Fruit fly (Drosophila melanogaster) whole organism, embryonic: ENCODE results near the gene CG18265.

Experiments
- ATbp ChIP-seq: fragments of 200-800 bp; sonication (Bioruptor generic); optimal IDR thresholded peaks from 2 replicates; lab custom pipeline; 2017; ENCODE audit warnings: missing biosample characterization, mild to moderate bottlenecking, missing genetic modification characterization, missing genetic modification reagents
- Awh ChIP-seq: fragments of 200-800 bp; sonication (Bioruptor generic); IDR thresholded peaks from 2 replicates; pipeline ENCODE4, ENCODE4 v1.3.6; 2022; ENCODE audit warnings: missing biosample characterization, missing genetic modification characterization
- CG10321 ChIP-seq: fragments of 200-800 bp; sonication (Bioruptor generic); IDR thresholded peaks from 2 replicates; pipeline ENCODE4 v1.3.6; 2022; ENCODE audit warnings: missing biosample characterization, missing genetic modification characterization
- CG10959 ChIP-seq: fragments of 200-800 bp; sonication (Bioruptor generic); IDR thresholded peaks from 2 replicates; pipeline ENCODE4 v1.3.6; 2022; ENCODE audit warnings: missing biosample characterization, missing genetic modification characterization
- CG11696 ChIP-seq: fragments of 200-800 bp; sonication (Bioruptor generic); IDR thresholded peaks from 2 replicates; pipeline ENCODE4 v1.3.6; 2022; ENCODE audit warnings: missing biosample characterization, missing genetic modification characterization
- CG12071 ChIP-seq: fragments of 200-800 bp; sonication (Bioruptor generic); optimal IDR thresholded peaks from 3 replicates; lab custom pipeline; 2018; ENCODE audit warnings: missing biosample characterization, mild to moderate bottlenecking, missing genetic modification characterization
- CG1233 ChIP-seq: fragments of 200-800 bp; sonication (Bioruptor generic); optimal IDR thresholded peaks from 4 replicates; lab custom pipeline; 2018; ENCODE audit warnings: missing biosample characterization, mild to moderate bottlenecking, missing genetic modification characterization
- CG13624 ChIP-seq: fragments of 200-800 bp; sonication (Bioruptor generic); optimal IDR thresholded peaks from 2 replicates; lab custom pipeline; 2016; ENCODE audit warnings: missing biosample characterization, missing genetic modification characterization
- CG13894 ChIP-seq: fragments of 200-800 bp; sonication (Bioruptor generic); optimal IDR thresholded peaks from 3 replicates; lab custom pipeline; 2018; ENCODE audit warnings: missing biosample characterization, mild to moderate bottlenecking, missing genetic modification characterization, moderate library complexity
- CG18764 ChIP-seq: fragments of 200-800 bp; sonication (Bioruptor generic); optimal IDR thresholded peaks from 3 replicates; lab custom pipeline; 2016; ENCODE audit warnings: missing biosample characterization, missing genetic modification characterization
- CG30020 ChIP-seq: fragments of 200-800 bp; optimal IDR thresholded peaks from 2 replicates; lab custom pipeline; 2019; ENCODE audit warnings: missing biosample characterization, mild to moderate bottlenecking, missing genetic modification characterization, moderate library complexity
- CG3065 ChIP-seq: fragments of 200-800 bp; sonication (Bioruptor generic); optimal IDR thresholded peaks from 2 replicates; lab custom pipeline; 2016; ENCODE audit warnings: missing biosample characterization, missing genetic modification characterization
- CG3163 ChIP-seq: fragments of 200-800 bp; sonication (Bioruptor generic); optimal IDR thresholded peaks from 3 replicates; lab custom pipeline; 2016; ENCODE audit warnings: missing biosample characterization, missing genetic modification characterization
- CG3726 ChIP-seq: fragments of 200-800 bp; sonication (Bioruptor generic); IDR thresholded peaks from 3 replicates; pipeline ENCODE4, ENCODE4 v1.3.6; 2022; ENCODE audit warnings: missing biosample characterization, missing genetic modification characterization
- CG3847 ChIP-seq: fragments of 200-800 bp; sonication (Bioruptor generic); IDR thresholded peaks from 2 replicates; pipeline ENCODE4 v1.3.6; 2022; ENCODE audit warnings: missing biosample characterization, missing genetic modification characterization
- CG4282 ChIP-seq: fragments of 200-800 bp; sonication (Bioruptor generic); optimal IDR thresholded peaks from 2 replicates; lab custom pipeline; 2016; ENCODE audit warnings: missing biosample characterization, missing genetic modification characterization
- CG7928 ChIP-seq: fragments of 200-800 bp; sonication (Bioruptor generic); optimal IDR thresholded peaks from 2 replicates; lab custom pipeline; 2017; ENCODE audit warnings: missing biosample characterization, mild to moderate bottlenecking, missing genetic modification characterization
- Chrac-16 ChIP-seq: fragments of 200-800 bp; sonication (Bioruptor generic); optimal IDR thresholded peaks from 3 replicates; lab custom pipeline; 2016; ENCODE audit warnings: missing biosample characterization, missing genetic modification characterization
- Dip3 ChIP-seq: fragments of 200-800 bp; sonication (Bioruptor generic); optimal IDR thresholded peaks from 3 replicates; lab custom pipeline; 2016; ENCODE audit warnings: missing biosample characterization, missing genetic modification characterization
- ERR ChIP-seq: fragments of 200-800 bp; sonication (Bioruptor generic); optimal IDR thresholded peaks from 2 replicates; lab custom pipeline; 2016; ENCODE audit warnings: missing biosample characterization, missing genetic modification characterization
- Fer3 ChIP-seq: fragments of 200-800 bp; sonication (Bioruptor generic); optimal IDR thresholded peaks from 2 replicates; lab custom pipeline; 2018; ENCODE audit warnings: missing biosample characterization, mild to moderate bottlenecking, missing genetic modification characterization, moderate library complexity
- H15 ChIP-seq: fragments of 200-800 bp; sonication (Bioruptor generic); IDR thresholded peaks from 3 replicates; pipeline ENCODE4 v1.3.6; 2022; ENCODE audit warnings: missing biosample characterization, missing genetic modification characterization
- Hmx ChIP-seq: fragments of 200-800 bp; sonication (Bioruptor generic); optimal IDR thresholded peaks from 2 replicates; lab custom pipeline; 2016; ENCODE audit warnings: missing biosample characterization, missing genetic modification characterization
- Mad ChIP-seq: fragments of 200-800 bp; sonication (Bioruptor generic); optimal IDR thresholded peaks from 2 replicates; lab custom pipeline; 2016; ENCODE audit warnings: missing biosample characterization, missing genetic modification characterization
- NFAT ChIP-seq: fragments of 200-800 bp; sonication (Bioruptor generic); IDR thresholded peaks from 2 replicates; pipeline ENCODE4 v1.3.6; 2022; ENCODE audit warnings: missing biosample characterization, missing genetic modification characterization
- Nf-YA ChIP-seq: fragments of 200-800 bp; sonication (Bioruptor generic); IDR thresholded peaks from 2 replicates; pipeline ENCODE4 v1.3.6; 2022; ENCODE audit warnings: missing biosample characterization, missing genetic modification characterization
- NfI ChIP-seq: fragments of 200-800 bp; sonication (Bioruptor generic); optimal IDR thresholded peaks from 3 replicates; lab custom pipeline; 2018; ENCODE audit warnings: missing biosample characterization, mild to moderate bottlenecking, missing genetic modification characterization, moderate library complexity
- Oaz ChIP-seq: fragments of 200-800 bp; sonication (Bioruptor generic); IDR thresholded peaks from 2 replicates; pipeline ENCODE4 v1.3.6; 2022; ENCODE audit warnings: missing biosample characterization, missing genetic modification characterization
- Poxn ChIP-seq: fragments of 200-800 bp; sonication (Bioruptor generic); IDR thresholded peaks from 2 replicates; pipeline ENCODE4 v1.3.6; 2022; ENCODE audit warnings: missing biosample characterization, missing genetic modification characterization
- Sin3A ChIP-seq: fragments of >200 bp; optimal IDR thresholded peaks from 2 replicates; lab custom pipeline; 2018
- Sox100B ChIP-seq: fragments of 200-800 bp; sonication (Bioruptor generic); optimal IDR thresholded peaks from 3 replicates; lab custom pipeline; 2018; ENCODE audit warnings: missing biosample characterization, mild to moderate bottlenecking, missing genetic modification characterization
- abd-A ChIP-seq: fragments of 200-800 bp; sonication (Bioruptor generic); optimal IDR thresholded peaks from 3 replicates; lab custom pipeline; 2019; ENCODE audit warnings: missing biosample characterization, mild to moderate bottlenecking, missing genetic modification characterization, moderate library complexity
- aop ChIP-seq: fragments of 200-800 bp; sonication (Bioruptor generic); IDR thresholded peaks from 2 replicates; pipeline ENCODE4 v1.3.6; 2022; ENCODE audit warnings: missing biosample characterization, missing genetic modification characterization
- crp ChIP-seq, 2 experiments: fragments of 200-800 bp; sonication (Bioruptor generic); optimal IDR thresholded peaks; 2 replicates in 1 of 2; 3 replicates in 1 of 2; lab custom pipeline; 2017; ENCODE audit warnings: missing biosample characterization in 2 of 2, missing genetic modification characterization in 2 of 2, mild to moderate bottlenecking in 1 of 2, moderate library complexity in 1 of 2
- cwo ChIP-seq: fragments of 200-800 bp; sonication (Bioruptor generic); optimal IDR thresholded peaks from 3 replicates; lab custom pipeline; 2017; ENCODE audit warnings: missing biosample characterization, missing genetic modification characterization, mild to moderate bottlenecking, moderate library complexity, missing genetic modification reagents
- dan ChIP-seq: fragments of 200-800 bp; sonication (Bioruptor generic); IDR thresholded peaks from 2 replicates; pipeline ENCODE4 v1.3.6; 2022; ENCODE audit warnings: missing biosample characterization, missing genetic modification characterization
- emc ChIP-seq: fragments of 200-800 bp; sonication (Bioruptor generic); optimal IDR thresholded peaks from 2 replicates; lab custom pipeline; 2016; ENCODE audit warnings: missing biosample characterization, missing genetic modification characterization
- esg ChIP-seq: fragments of 200-800 bp; sonication (Bioruptor generic); conservative IDR thresholded peaks from 2 replicates; pipeline ENCODE4 v1.3.6; 2022; ENCODE audit warnings: missing biosample characterization, missing genetic modification characterization
- fd102C ChIP-seq: fragments of 200-800 bp; sonication (Bioruptor generic); optimal IDR thresholded peaks from 2 replicates; lab custom pipeline; 2018; ENCODE audit warnings: missing biosample characterization, mild to moderate bottlenecking, missing genetic modification characterization, moderate library complexity
- fd96Cb ChIP-seq: fragments of 200-800 bp; sonication (Bioruptor generic); optimal IDR thresholded peaks from 2 replicates; lab custom pipeline; 2018; ENCODE audit warnings: missing biosample characterization, mild to moderate bottlenecking, missing genetic modification characterization, moderate library complexity
- gcm ChIP-seq: fragments of 200-800 bp; sonication (Bioruptor generic); optimal IDR thresholded peaks from 2 replicates; lab custom pipeline; 2019; ENCODE audit warnings: missing biosample characterization, mild to moderate bottlenecking, missing genetic modification characterization, moderate library complexity
- gfzf ChIP-seq: fragments of 200-800 bp; sonication (Bioruptor generic); optimal IDR thresholded peaks from 2 replicates; lab custom pipeline; 2016; ENCODE audit warnings: missing biosample characterization, mild to moderate bottlenecking, missing genetic modification characterization, moderate library complexity
- gsb ChIP-seq: fragments of 200-800 bp; sonication (Bioruptor generic); IDR thresholded peaks from 2 replicates; pipeline ENCODE4 v1.3.6; 2022; ENCODE audit warnings: missing biosample characterization, missing genetic modification characterization
- inv ChIP-seq: fragments of 200-800 bp; sonication (Bioruptor generic); IDR thresholded peaks from 2 replicates; pipeline ENCODE4 v1.3.6; 2022; ENCODE audit warnings: missing biosample characterization, missing genetic modification characterization; ENCODE audit not compliant: partially characterized antibody
- jumu ChIP-seq: fragments of 200-800 bp; sonication (Bioruptor generic); optimal IDR thresholded peaks from 3 replicates; lab custom pipeline; 2016; ENCODE audit warnings: missing biosample characterization, missing genetic modification characterization
- luna ChIP-seq: fragments of 200-800 bp; sonication (Bioruptor generic); optimal IDR thresholded peaks from 2 replicates; lab custom pipeline; 2016; ENCODE audit warnings: missing biosample characterization, missing genetic modification characterization
- rib ChIP-seq: fragments of 200-800 bp; sonication (Bioruptor generic); IDR thresholded peaks from 2 replicates; pipeline ENCODE4 v1.3.6; 2022; ENCODE audit warnings: missing biosample characterization, missing genetic modification characterization
- sens-2 ChIP-seq: fragments of 200-800 bp; sonication (Bioruptor generic); IDR thresholded peaks from 2 replicates; pipeline ENCODE4 v1.3.6; 2022; ENCODE audit warnings: missing biosample characterization, missing genetic modification characterization
- slou ChIP-seq: fragments of 200-800 bp; sonication (Bioruptor generic); optimal IDR thresholded peaks from 3 replicates; lab custom pipeline; 2016; ENCODE audit warnings: missing biosample characterization, missing genetic modification characterization
- trh ChIP-seq: fragments of 200-800 bp; sonication (Bioruptor generic); optimal IDR thresholded peaks from 2 replicates; lab custom pipeline; 2016; ENCODE audit warnings: missing biosample characterization, missing genetic modification characterization
- vvl ChIP-seq: fragments of 200-800 bp; sonication (Bioruptor generic); IDR thresholded peaks from 2 replicates; pipeline ENCODE4 v1.3.6; 2022; ENCODE audit warnings: missing biosample characterization, missing genetic modification characterization
- yki ChIP-seq: fragments of >200 bp; optimal IDR thresholded peaks from 3 replicates; lab custom pipeline; 2018

CG18265 gene

DNA sequence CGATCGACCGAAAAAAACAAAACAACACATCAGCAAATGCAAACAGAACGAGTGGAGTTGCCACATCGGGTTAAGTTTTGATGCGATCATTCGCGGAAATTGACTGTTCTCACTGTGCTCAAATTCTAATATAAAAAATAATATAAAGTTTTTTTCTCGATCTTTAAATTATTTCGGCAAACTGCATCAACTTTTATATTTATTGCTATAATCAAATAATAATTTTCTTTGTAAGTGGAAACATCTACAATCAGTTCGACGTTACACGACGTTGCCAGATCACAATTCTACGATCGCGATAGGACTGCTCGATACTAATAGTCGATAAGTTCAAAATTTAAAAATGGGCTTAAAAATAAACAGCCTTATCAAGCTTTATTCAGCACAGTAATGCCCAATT is 10.4 kb upstream of the CG18265 start, which contains the start of gene Gorab (continued):
- TF ChIP-seq cwo (peak; percentile 41), ERR (GFP tag; lab: Kevin White, UChicago) (peak; percentile 32), CG12071 (no peak), CG4282 (peak; percentile 46), Mad (GFP tag; lab: Kevin White, UChicago) (peak; percentile 92), Chrac-16 (GFP tag; lab: Kevin White, UChicago) (peak; percentile 92), H15 (GFP tag; lab: Robert Waterston, UW) (peak; percentile 91), CG13624 (peak; percentile 77), CG13894 (peak; percentile 27), CG3163 (peak; percentile 24), CG11696 (GFP tag; lab: Robert Waterston, UW) (peak; percentile 82), luna (peak; percentile 37), vvl (GFP tag; lab: Robert Waterston, UW) (peak; percentile 97), abd-A (tag; lab: Kevin White, UChicago) (no peak), inv (GFP tag; lab: Robert Waterston, UW) (peak; percentile 49), crp (GFP tag; optimal IDR thresholded peaks at IDR 0.05; lab: Kevin White, UChicago) (peak in 1 of 2 experiments; percentile 70), CG3847 (GFP tag; lab: Robert Waterston, UW) (peak; percentile 95), CG7928 (GFP tag; lab: Kevin White, UChicago) (peak; percentile 60), Sin3A (lab: Kevin White, UChicago) (peak; percentile 46), Sox100B (GFP tag; lab: Kevin White, UChicago) (peak; percentile 69), Dip3 (GFP tag; lab: Kevin White, UChicago) (peak; percentile 80), rib (GFP tag; lab: Robert Waterston, UW) (peak; percentile 89), CG18764 (GFP tag; lab: Kevin White, UChicago) (peak; percentile 85), ATbp (peak; percentile 50), gfzf (GFP tag; lab: Kevin White, UChicago) (peak; percentile 20), NFAT (GFP tag; lab: Robert Waterston, UW) (peak; percentile 93), CG30020 (tag; lab: Kevin White, UChicago) (peak; percentile 87), Oaz (GFP tag; lab: Robert Waterston, UW) (peak; percentile 80), CG3726 (GFP tag; lab: Robert Waterston, UW) (peak; percentile 94; the same call in 2 of the 3 replicates), yki (no peak), Awh (GFP tag; lab: Robert Waterston, UW) (peak; percentile 91), CG10959 (GFP tag; lab: Robert Waterston, UW) (peak; percentile 94), fd102C (no peak), trh (GFP tag; lab: Kevin White, UChicago) (peak; percentile 72), Poxn (peak; percentile 50; the same call in 1 of the 2 replicates), emc (GFP tag; lab: Kevin White, UChicago) (peak; percentile 38), Hmx (GFP tag; lab: Kevin White, UChicago) (peak; percentile 58), CG3065 (peak; percentile 46), Nf-YA (GFP tag; lab: Robert Waterston, UW) (peak; percentile 86), NfI (GFP tag; lab: Kevin White, UChicago) (peak; percentile 88), fd96Cb (tag; lab: Kevin White, UChicago) (peak; percentile 87), slou (GFP tag; lab: Kevin White, UChicago) (peak; percentile 79), CG10321 (peak; percentile 52; the same call in 1 of the 2 replicates), dan (peak; percentile 91), jumu (GFP tag; lab: Kevin White, UChicago) (peak; percentile 35), aop (peak; percentile 78), gsb (GFP tag; lab: Robert Waterston, UW) (peak; percentile 78), gcm (GFP tag; lab: Kevin White, UChicago) (peak; percentile 32), sens-2 (peak; percentile 76), Fer3 (tag; lab: Kevin White, UChicago) (peak; percentile 87), CG1233 (GFP tag; lab: Kevin White, UChicago) (peak; percentile 68), esg (GFP tag; lab: Robert Waterston, UW) (peak; percentile 96)
